Fruit fly (Drosophila melanogaster) whole organism, wandering third instar larva: ENCODE measurements around the gene CG31924.

Source experiments
- HLH106 ChIP-seq: fragments of 200-800 bp; optimal IDR thresholded peaks from 3 replicates; lab custom pipeline; 2019; ENCODE audit warnings: missing biosample characterization, mild to moderate bottlenecking, missing genetic modification characterization, moderate library complexity
- usp ChIP-seq: fragments of >200 bp; optimal IDR thresholded peaks from 2 replicates; lab custom pipeline; 2017; ENCODE audit warnings: missing biosample characterization, missing genetic modification characterization

DNA sequence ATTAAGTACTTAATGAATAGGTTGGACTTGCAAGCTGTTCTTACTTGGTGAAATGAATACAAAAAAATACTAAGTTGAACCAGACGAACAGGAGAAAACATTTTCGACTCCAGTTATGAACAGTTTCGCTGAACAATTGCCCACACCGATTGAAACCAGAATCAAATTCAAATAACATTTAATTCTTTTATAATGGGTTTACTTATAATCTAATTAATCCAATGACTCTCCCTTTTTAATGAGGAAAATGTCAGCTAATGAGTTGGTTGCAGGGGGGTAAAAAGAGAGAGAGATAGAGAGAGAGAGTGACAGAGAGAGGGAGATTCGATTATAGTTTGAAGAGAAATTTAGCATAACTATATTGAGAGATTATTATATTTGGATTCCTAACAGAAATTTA, 12.7 kb downstream of the CG31924 start, which contains the start of gene CG33923:
- TF ChIP-seq HLH106 (tag; lab: Kevin White, UChicago) (no peak), usp (GFP tag; lab: Kevin White, UChicago) (no peak)
